Fruit fly (Drosophila melanogaster) whole organism, wandering third instar larva: ENCODE data around the gene CG45764.
"Not testable (repeated sequence)": the region's sequence is repeated elsewhere in the genome, so short reads cannot be mapped to it uniquely, and the experiment has no call there.

Source experiments
- CG9705 ChIP-seq: fragments of 200-800 bp; sonication (Bioruptor generic); optimal IDR thresholded peaks from 2 replicates; lab custom pipeline; 2018; ENCODE audit warnings: missing biosample characterization, mild to moderate bottlenecking, missing genetic modification characterization
- Dif ChIP-seq: fragments of 200-275, 200-300 bp; sonication (Bioruptor generic); optimal IDR thresholded peaks from 2 replicates; lab custom pipeline; 2018; ENCODE audit warnings: missing biosample characterization, missing genetic modification characterization; ENCODE audit not compliant: partially characterized antibody
- GATAd ChIP-seq: sonication (Bioruptor generic); optimal IDR thresholded peaks from 2 replicates; lab custom pipeline; 2016; ENCODE audit warnings: missing biosample characterization, missing genetic modification characterization
- HLH106 ChIP-seq: fragments of 200-800 bp; optimal IDR thresholded peaks from 3 replicates; lab custom pipeline; 2019; ENCODE audit warnings: missing biosample characterization, mild to moderate bottlenecking, missing genetic modification characterization, moderate library complexity
- Hr83 ChIP-seq: fragments of 200-300 bp; sonication (Bioruptor generic); optimal IDR thresholded peaks from 2 replicates; lab custom pipeline; 2016; ENCODE audit warnings: missing biosample characterization, mild to moderate bottlenecking, missing genetic modification characterization, moderate library complexity; ENCODE audit not compliant: poor library complexity, severe bottlenecking
- Vsx2 ChIP-seq: fragments of 200-300, 225-300 bp; sonication (Bioruptor generic); optimal IDR thresholded peaks from 2 replicates; lab custom pipeline; 2018; ENCODE audit warnings: missing biosample characterization, missing genetic modification characterization; ENCODE audit not compliant: partially characterized antibody
- br ChIP-seq: fragments of 200-800 bp; sonication (Bioruptor generic); optimal IDR thresholded peaks from 2 replicates; lab custom pipeline; 2016; ENCODE audit warnings: missing biosample characterization, missing genetic modification characterization
- dl ChIP-seq, 2 experiments: fragments of 175-275, 200-275 bp in 1 of 2; fragments of 200-275 bp in 1 of 2; sonication (Bioruptor generic); optimal IDR thresholded peaks; lab custom pipeline; 2018; ENCODE audit warnings: mild to moderate bottlenecking in 2 of 2, missing biosample characterization in 2 of 2, missing genetic modification characterization in 2 of 2, moderate library complexity in 2 of 2; ENCODE audit not compliant: partially characterized antibody in 2 of 2, insufficient read depth in 1 of 2
- h ChIP-seq: fragments of 200-800 bp; sonication (Bioruptor generic); optimal IDR thresholded peaks from 3 replicates; lab custom pipeline; 2016; ENCODE audit warnings: missing biosample characterization, mild to moderate bottlenecking, missing genetic modification characterization
- jim ChIP-seq: fragments of 175-275, 200-325 bp; sonication (Bioruptor generic); optimal IDR thresholded peaks from 2 replicates; lab custom pipeline; 2016; ENCODE audit warnings: missing biosample characterization, mild to moderate bottlenecking, missing genetic modification characterization
- lola ChIP-seq: fragments of >200 bp; optimal IDR thresholded peaks from 2 replicates; lab custom pipeline; 2017; ENCODE audit warnings: missing biosample characterization, missing genetic modification characterization

The CG45764 gene

DNA sequence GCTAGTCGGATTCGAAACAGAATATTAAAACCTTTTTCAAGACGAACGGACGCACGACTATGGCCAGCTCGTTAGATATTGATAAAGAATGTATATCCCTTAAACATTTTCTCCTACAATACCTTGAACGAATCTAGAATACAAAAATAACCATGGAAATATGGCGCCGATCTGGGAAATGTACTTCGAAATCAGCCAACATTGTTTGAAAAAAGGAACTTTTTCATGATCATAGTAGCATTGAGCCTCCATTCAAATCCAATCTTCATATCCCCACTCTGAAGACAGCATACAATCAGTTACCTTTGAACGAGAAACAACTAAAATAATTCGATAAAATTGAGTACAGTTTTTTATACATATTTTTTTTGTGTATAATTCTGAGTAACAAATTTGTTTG lies at the start of gene CG45764:
TSS of gene CG45764 (plus strand) at position 301 of the 400 bp plus-strand sequence.
- TF ChIP-seq Vsx2 (GFP tag; lab: Kevin White, UChicago); HLH106; br (GFP tag; lab: Kevin White, UChicago): not testable (repeated sequence)

DNA sequence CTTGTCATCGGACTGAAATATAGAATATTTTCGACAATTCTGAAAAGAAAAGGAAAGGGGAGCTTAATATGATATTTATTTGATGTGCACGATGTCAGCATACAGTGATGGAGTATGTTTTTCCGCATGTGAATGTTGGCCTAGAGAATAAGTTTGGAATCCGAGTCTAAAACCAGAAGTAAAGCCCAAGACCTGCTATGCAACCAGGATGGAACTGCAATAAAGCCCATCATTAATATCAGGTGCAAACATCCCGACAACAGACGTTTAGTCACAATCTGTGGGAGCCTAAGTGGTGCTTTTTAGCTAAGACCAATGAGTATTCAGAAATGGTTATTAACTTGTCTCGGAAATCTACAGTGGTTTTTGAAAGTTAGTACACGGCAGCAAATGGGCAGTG lies 35.8 kb upstream of the CG45764 start, which contains the start of gene CG46192:
TSS of gene CG46192 (minus strand) at position 101 of the 400 bp plus-strand sequence.
- TF ChIP-seq HLH106; CG9705 (GFP tag; lab: Kevin White, UChicago); jim: not testable (repeated sequence)
- TF ChIP-seq, all 38 proteins: peak for 0; not testable (repeated sequence) for 38

DNA sequence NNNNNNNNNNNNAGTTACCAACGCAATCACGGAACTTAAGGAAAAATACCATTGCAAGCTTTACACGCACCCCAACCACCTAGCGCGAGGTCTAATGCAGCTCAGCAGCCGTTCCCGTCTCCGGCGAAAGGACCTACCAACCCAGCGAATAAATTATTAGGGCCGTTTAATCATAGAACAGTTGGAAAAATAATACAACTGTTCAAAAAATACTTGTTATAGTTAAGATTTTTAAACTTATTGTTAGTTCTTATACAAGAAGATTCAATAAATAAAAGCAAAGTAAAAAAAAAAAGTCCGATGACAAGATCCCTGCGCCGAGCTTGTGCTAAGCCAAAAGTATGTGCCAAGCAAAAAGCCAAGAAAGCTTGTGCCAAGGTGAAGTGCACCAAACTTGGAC lies 26.1 kb upstream of the CG45764 start, which contains the start of gene CG46193:
TSS of gene CG46193 (plus strand) at position 301 of the 400 bp plus-strand sequence.
- TF ChIP-seq dl (GFP tag; optimal IDR thresholded peaks at IDR 0.05; lab: Kevin White, UChicago; ENCODE audit: insufficient read depth in 1 of 2, partially characterized antibody in 2 of 2); h (GFP tag; lab: Kevin White, UChicago); Dif (GFP tag; lab: Kevin White, UChicago): not testable (repeated sequence)

DNA sequence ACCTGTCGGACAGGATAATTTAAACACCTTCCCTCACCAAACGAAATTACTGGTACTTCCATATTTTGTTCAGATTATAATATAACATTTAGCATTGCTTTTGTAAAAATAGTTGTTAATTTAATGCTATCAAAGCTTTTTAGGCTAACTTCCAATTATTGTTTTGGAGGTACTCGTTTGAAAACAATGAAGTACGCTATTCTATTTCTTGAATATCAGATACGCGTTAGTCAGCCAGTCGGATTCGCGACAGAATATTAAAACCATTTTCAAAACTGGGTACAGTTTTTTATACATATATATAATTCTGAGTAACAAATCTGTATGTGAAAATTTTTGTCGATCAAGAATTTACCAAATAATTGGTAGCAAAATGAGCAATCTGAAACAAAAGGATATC lies 4.4 kb upstream of the CG45764 start, which contains the start of gene Mst77Y-4:
TSS of gene Mst77Y-4 (plus strand) at position 301 of the 400 bp plus-strand sequence.
- not testable (repeated sequence) for TF ChIP-seq lola (GFP tag; lab: Kevin White, UChicago); GATAd (GFP tag; lab: Kevin White, UChicago); Hr83
- TF ChIP-seq, all 38 proteins: peak for 0; not testable (repeated sequence) for 38
